Worm (Caenorhabditis elegans): ENCODE measurements around the gene Y71H2B.2.

The Y71H2B.2 gene

ce11 chrIII:2656168-2656567, 33.2 kb downstream of the Y71H2B.2 start:
- TF ChIP-seq nhr-12 (tag; optimal IDR thresholded peaks at IDR 0.05): no peak
- TF ChIP-seq C16A3.4 (tag; optimal IDR thresholded peaks at IDR 0.05): peak; percentile 29
- TF ChIP-seq elt-3 (tag; optimal IDR thresholded peaks at IDR 0.05): peak in 4 of 6 experiments; percentile 1 to 61 (median 31)
- peak; percentile 33 for TF ChIP-seq nhr-20 (tag; optimal IDR thresholded peaks at IDR 0.05)
- peak; percentile 83 for TF ChIP-seq lin-14 (GFP tag; optimal IDR thresholded peaks at IDR 0.05)
- TF ChIP-seq nhr-47 (tag; optimal IDR thresholded peaks at IDR 0.05): peak; percentile 10
- peak; percentile 91 for TF ChIP-seq nhr-85 (tag)
- TF ChIP-seq nhr-71 (tag; optimal IDR thresholded peaks at IDR 0.05): peak; percentile 32
- TF ChIP-seq snu-23 (GFP tag; optimal IDR thresholded peaks at IDR 0.05): peak; percentile 46
- peak in 1 of 2 experiments; percentile 25 for TF ChIP-seq lsy-2 (tag; optimal IDR thresholded peaks at IDR 0.05)
- 0 out of 2 replicates have a peak, but pooled peaks have one; percentile 3 for TF ChIP-seq nhr-19 (GFP tag; conservative IDR thresholded peaks at IDR 0.05)
- TF ChIP-seq elt-2 (tag; optimal IDR thresholded peaks at IDR 0.05): no peak
- TF ChIP-seq rnt-1 (tag; optimal IDR thresholded peaks at IDR 0.05): no peak
- peak; percentile 81 for TF ChIP-seq blmp-1 (tag; optimal IDR thresholded peaks at IDR 0.05)
- peak; percentile 25 for TF ChIP-seq lin-13 (GFP tag; optimal IDR thresholded peaks at IDR 0.05)
- no peak for TF ChIP-seq zag-1 (tag; optimal IDR thresholded peaks at IDR 0.05)
- no peak for TF ChIP-seq mdl-1 (tag; optimal IDR thresholded peaks at IDR 0.05)
- TF ChIP-seq efl-1 (optimal IDR thresholded peaks at IDR 0.05): no peak
- TF ChIP-seq efl-1 (GFP tag; optimal IDR thresholded peaks at IDR 0.05 in 1 of 2): peak in 1 of 2 experiments; percentile 22
- no peak for TF ChIP-seq ztf-11 (tag; optimal IDR thresholded peaks at IDR 0.05)
- peak; percentile 56 for TF ChIP-seq mep-1 (tag; optimal IDR thresholded peaks at IDR 0.05)
- TF ChIP-seq nhr-90 (tag; optimal IDR thresholded peaks at IDR 0.05; ENCODE audit: poor library complexity): peak; percentile 18

DNA sequence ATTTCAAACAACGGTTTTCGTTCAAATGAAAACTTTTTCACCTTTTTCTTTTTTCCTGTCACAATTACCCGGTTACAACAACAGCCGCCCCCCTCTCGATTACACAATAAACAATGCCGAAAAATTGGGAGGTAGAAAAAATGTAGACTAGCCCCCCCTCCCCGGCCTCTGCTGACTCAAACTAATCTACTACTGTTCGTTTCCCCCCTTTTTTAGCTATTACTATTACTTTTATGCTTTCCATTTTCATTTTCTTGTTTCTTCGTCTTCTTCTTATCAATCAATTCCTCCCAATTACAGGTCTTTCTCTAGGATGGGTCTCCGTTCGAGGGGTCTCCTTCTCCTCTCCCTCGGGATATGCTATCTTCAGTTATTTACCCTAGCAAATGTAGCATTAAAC, 34.8 kb downstream of the Y71H2B.2 start, which contains the start of gene let-805:
TSS of gene let-805 (plus strand) at position 301 of the 400 bp plus-strand sequence.
- TF ChIP-seq efl-1 (optimal IDR thresholded peaks at IDR 0.05) (no peak), efl-1 (GFP tag; optimal IDR thresholded peaks at IDR 0.05 in 1 of 2) (peak in 1 of 2 experiments; percentile 65), nhr-85 (tag) (peak; percentile 12), ceh-63 (GFP tag; optimal IDR thresholded peaks at IDR 0.05) (no peak)

ce11 chrIII:2675449-2675848, 52.5 kb downstream of the Y71H2B.2 start:
- TF ChIP-seq lsy-2 (tag; optimal IDR thresholded peaks at IDR 0.05): no peak
- TF ChIP-seq nhr-11 (tag; optimal IDR thresholded peaks at IDR 0.05): no peak
- no peak for TF ChIP-seq lir-3 (tag; optimal IDR thresholded peaks at IDR 0.05; ENCODE audit: poor library complexity)
- TF ChIP-seq efl-3 (GFP tag; optimal IDR thresholded peaks at IDR 0.05): no peak
- no peak for TF ChIP-seq ztf-4 (tag; optimal IDR thresholded peaks at IDR 0.05)
- no peak for TF ChIP-seq egl-13 (tag; optimal IDR thresholded peaks at IDR 0.05)
- no peak for TF ChIP-seq irx-1 (tag; optimal IDR thresholded peaks at IDR 0.05)
- TF ChIP-seq mdl-1 (tag; optimal IDR thresholded peaks at IDR 0.05): no peak
- TF ChIP-seq pax-3 (tag; optimal IDR thresholded peaks at IDR 0.05): no peak
- no peak for TF ChIP-seq ztf-11 (tag; optimal IDR thresholded peaks at IDR 0.05)
- no peak for TF ChIP-seq elt-3 (tag; optimal IDR thresholded peaks at IDR 0.05)
- TF ChIP-seq C04F5.9 (tag; optimal IDR thresholded peaks at IDR 0.05): no peak
- no peak for TF ChIP-seq snpc-4 (tag; optimal IDR thresholded peaks at IDR 0.05)
- no peak for TF ChIP-seq unc-86 (tag; optimal IDR thresholded peaks at IDR 0.05)
- no peak for TF ChIP-seq nhr-47 (tag; optimal IDR thresholded peaks at IDR 0.05)
- TF ChIP-seq alr-1 (tag; optimal IDR thresholded peaks at IDR 0.05; ENCODE audit: borderline replicate concordance): no peak
- TF ChIP-seq nhr-237 (tag; optimal IDR thresholded peaks at IDR 0.05): no peak
- TF ChIP-seq dpl-1 (GFP tag; optimal IDR thresholded peaks at IDR 0.05): no peak
- no peak for TF ChIP-seq F16B12.6 (tag; optimal IDR thresholded peaks at IDR 0.05)

DNA sequence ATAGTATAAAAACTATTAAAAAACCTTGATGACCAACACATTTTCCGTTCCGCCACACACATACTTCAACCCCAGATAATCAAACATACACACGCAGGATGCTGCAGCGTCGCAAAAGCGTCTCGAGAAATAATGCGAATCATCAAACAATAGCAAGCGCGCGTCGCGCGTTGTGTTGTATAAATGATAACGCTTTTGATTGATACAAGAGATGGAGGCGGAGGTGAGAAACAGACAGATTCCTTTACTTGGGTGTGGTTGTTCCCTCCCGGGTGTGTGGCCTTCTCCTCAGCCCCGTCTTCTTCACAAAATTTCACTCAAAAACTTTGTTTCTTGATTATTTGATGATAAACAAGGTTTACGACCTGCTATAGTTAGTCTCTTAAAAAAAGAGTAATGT, 53.1 kb downstream of the Y71H2B.2 start:
- TF ChIP-seq elt-3 (tag; optimal IDR thresholded peaks at IDR 0.05) (peak in 3 of 6 experiments; percentile 49 to 76 (median 67)), nhr-19 (GFP tag; conservative IDR thresholded peaks at IDR 0.05) (no peak), sptf-1 (tag; optimal IDR thresholded peaks at IDR 0.05) (no peak), nhr-85 (tag) (peak; percentile 71), elt-2 (tag; optimal IDR thresholded peaks at IDR 0.05) (peak; percentile 14), lin-14 (GFP tag; optimal IDR thresholded peaks at IDR 0.05) (peak; percentile 64), aly-2 (tag; optimal IDR thresholded peaks at IDR 0.05) (no peak), lin-35 (GFP tag; optimal IDR thresholded peaks at IDR 0.05) (peak in 1 of 2 experiments; percentile 38), nhr-71 (tag; optimal IDR thresholded peaks at IDR 0.05) (no peak), sox-4 (tag; optimal IDR thresholded peaks at IDR 0.05) (no peak), zip-4 (GFP tag; optimal IDR thresholded peaks at IDR 0.05) (no peak), vab-15 (tag; optimal IDR thresholded peaks at IDR 0.05) (no peak), snu-23 (GFP tag; optimal IDR thresholded peaks at IDR 0.05) (peak; percentile 34), lsy-2 (tag; optimal IDR thresholded peaks at IDR 0.05) (no peak), nhr-237 (tag; optimal IDR thresholded peaks at IDR 0.05) (no peak), ceh-63 (GFP tag; optimal IDR thresholded peaks at IDR 0.05) (no peak), hlh-17 (GFP tag; optimal IDR thresholded peaks at IDR 0.05; ENCODE audit: borderline replicate concordance) (no peak), egl-27 (tag; optimal IDR thresholded peaks at IDR 0.05) (no peak), mab-9 (GFP tag; IDR thresholded peaks at IDR 0.05) (no peak)
